Fruit fly (Drosophila melanogaster): ENCODE results near the gene side-II.

The side-II gene

DNA sequence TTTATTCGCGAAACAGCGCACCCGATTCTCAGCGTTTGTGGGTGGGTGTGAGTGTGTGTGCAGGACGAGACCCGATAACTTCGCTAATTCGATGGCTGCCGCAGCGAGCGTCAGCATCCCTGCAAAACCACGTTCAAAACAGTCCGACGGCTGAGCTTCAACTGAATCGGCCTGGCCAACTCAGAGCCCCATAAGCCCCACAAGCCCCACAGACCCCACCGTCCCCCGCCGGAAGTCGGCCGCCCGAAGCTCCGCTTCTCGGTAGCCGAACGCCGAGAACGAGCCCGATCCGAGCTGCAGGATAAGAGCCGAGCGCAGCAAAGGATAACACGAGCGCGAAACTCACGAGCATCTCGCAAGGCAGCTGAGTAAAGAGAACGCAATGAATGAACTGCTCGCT lies at the start of gene side-II:
Gene side-II, minus strand, starts transcription at position 168 of the 400 bp plus-strand sequence.
- peak; percentile 5 for TF ChIP-seq CG6765 (GFP tag; optimal IDR thresholded peaks at IDR 0.05)
- peak; percentile 62; the same call in 1 of the 2 replicates for TF ChIP-seq CG32532 (GFP tag; IDR thresholded peaks at IDR 0.05)
- TF ChIP-seq Nf-YC (tag; optimal IDR thresholded peaks at IDR 0.05): peak; percentile 28
- TF ChIP-seq crp (GFP tag; optimal IDR thresholded peaks at IDR 0.05): no peak
- TF ChIP-seq crol (GFP tag; IDR thresholded peaks at IDR 0.05): peak; percentile 81
- peak; percentile 24; the same call in 1 of the 2 replicates for TF ChIP-seq Bgb (GFP tag; IDR thresholded peaks at IDR 0.05; ENCODE audit: partially characterized antibody)
- peak; percentile 22 for TF ChIP-seq Hmr (GFP tag; optimal IDR thresholded peaks at IDR 0.05)
- TF ChIP-seq Deaf1 (tag; optimal IDR thresholded peaks at IDR 0.05): peak; percentile 99
- TF ChIP-seq Chrac-16 (GFP tag; optimal IDR thresholded peaks at IDR 0.05): no peak
- no peak for TF ChIP-seq Tbp (GFP tag; optimal IDR thresholded peaks at IDR 0.05)
- no peak for TF ChIP-seq mld (GFP tag; IDR thresholded peaks at IDR 0.05; ENCODE audit: partially characterized antibody)
- peak; percentile 49 for TF ChIP-seq CG13894 (tag; optimal IDR thresholded peaks at IDR 0.05)
- no peak for TF ChIP-seq Oli (tag; optimal IDR thresholded peaks at IDR 0.05)
- 0 out of 3 replicates have a peak, but pooled peaks have one; percentile 19 for TF ChIP-seq knrl (GFP tag; IDR thresholded peaks at IDR 0.05; ENCODE audit: partially characterized antibody)
- no peak for TF ChIP-seq fd64A (GFP tag; optimal IDR thresholded peaks at IDR 0.05)
- TF ChIP-seq CG6813 (GFP tag; optimal IDR thresholded peaks at IDR 0.05): no peak
- no peak for TF ChIP-seq klu (GFP tag; IDR thresholded peaks at IDR 0.05)
- TF ChIP-seq Jarid2 (GFP tag; optimal IDR thresholded peaks at IDR 0.05): peak; percentile 38
- no peak for TF ChIP-seq Oaz (GFP tag; IDR thresholded peaks at IDR 0.05)
- no peak for TF ChIP-seq CG8290 (GFP tag; optimal IDR thresholded peaks at IDR 0.05)
- TF ChIP-seq CG8290 (tag; optimal IDR thresholded peaks at IDR 0.05): peak in 1 of 2 experiments; percentile 20
- no peak for TF ChIP-seq ac (GFP tag; optimal IDR thresholded peaks at IDR 0.05)
- no peak for TF ChIP-seq BtbVII (GFP tag; optimal IDR thresholded peaks at IDR 0.05)
- TF ChIP-seq ranshi (GFP tag; IDR thresholded peaks at IDR 0.05): peak; percentile 28; the same call in 1 of the 2 replicates
- TF ChIP-seq Dref (GFP tag; IDR thresholded peaks at IDR 0.05): 0 out of 2 replicates have a peak, but pooled peaks have one; percentile 24
- peak; percentile 52 for TF ChIP-seq abd-A (tag; optimal IDR thresholded peaks at IDR 0.05)
- no peak for TF ChIP-seq otp (GFP tag; IDR thresholded peaks at IDR 0.05)
- no peak for TF ChIP-seq ftz-f1 (GFP tag; optimal IDR thresholded peaks at IDR 0.05)
- 0 out of 2 replicates have a peak, but pooled peaks have one; percentile 28 for TF ChIP-seq chm (GFP tag; IDR thresholded peaks at IDR 0.05)

DNA sequence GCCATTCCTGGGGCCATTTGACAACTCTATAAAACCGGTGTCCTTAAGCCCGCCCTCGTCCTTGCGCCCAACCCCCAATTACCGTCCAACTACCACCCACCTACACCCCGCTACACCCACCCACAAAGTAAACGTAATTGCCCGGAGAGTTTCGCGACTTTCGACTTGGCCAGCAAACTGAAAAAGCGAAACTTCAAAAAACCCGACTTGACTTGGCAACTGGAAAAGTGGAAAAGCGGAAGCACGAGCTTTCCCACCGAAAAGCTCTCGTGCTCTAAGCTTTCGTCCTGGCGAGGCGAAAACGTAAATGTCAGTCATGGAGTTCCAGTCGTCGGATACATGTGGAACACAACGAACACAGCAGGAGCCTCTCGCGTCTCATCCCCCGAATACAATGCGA lies 43.9 kb upstream of the side-II start, which contains the start of gene GABA-B-R1:
Gene GABA-B-R1, plus strand, starts transcription at position 301 of the 400 bp plus-strand sequence.
- TF ChIP-seq CG4328 (GFP tag; optimal IDR thresholded peaks at IDR 0.05) (no peak), nmo (GFP tag; optimal IDR thresholded peaks at IDR 0.05) (no peak), CG13775 (GFP tag; optimal IDR thresholded peaks at IDR 0.05) (no peak), CG34376 (GFP tag; optimal IDR thresholded peaks at IDR 0.05) (no peak), Med (GFP tag) (no peak), Hmr (GFP tag; optimal IDR thresholded peaks at IDR 0.05) (peak; percentile 12), CG8478 (optimal IDR thresholded peaks at IDR 0.05) (no peak), Deaf1 (tag; optimal IDR thresholded peaks at IDR 0.05) (peak; percentile 65), disco-r (GFP tag; optimal IDR thresholded peaks at IDR 0.05) (no peak), CG13894 (tag; optimal IDR thresholded peaks at IDR 0.05) (peak; percentile 3), dimm (GFP tag; IDR thresholded peaks at IDR 0.05) (no peak), CG4730 (GFP tag; IDR thresholded peaks at IDR 0.05) (no peak), pum (GFP tag; optimal IDR thresholded peaks at IDR 0.05) (no peak), ash1 (GFP tag; optimal IDR thresholded peaks at IDR 0.05) (no peak), al (GFP tag; IDR thresholded peaks at IDR 0.05) (no peak), Hr51 (GFP tag; optimal IDR thresholded peaks at IDR 0.05) (peak in 1 of 2 experiments; percentile 58), CG6254 (GFP tag; optimal IDR thresholded peaks at IDR 0.05) (no peak), CG32772 (GFP tag; IDR thresholded peaks at IDR 0.05) (no peak), CG12744 (GFP tag; optimal IDR thresholded peaks at IDR 0.05) (no peak), Nf-YB (GFP tag; optimal IDR thresholded peaks at IDR 0.05) (no peak), Rx (GFP tag; IDR thresholded peaks at IDR 0.05) (no peak), abd-A (tag; optimal IDR thresholded peaks at IDR 0.05) (peak; percentile 66), Dll (GFP tag; IDR thresholded peaks at IDR 0.05; ENCODE audit: partially characterized antibody) (no peak), hb (GFP tag; IDR thresholded peaks at IDR 0.05; ENCODE audit: partially characterized antibody) (no peak), pho (GFP tag; optimal IDR thresholded peaks at IDR 0.05) (no peak), Hey (tag; optimal IDR thresholded peaks at IDR 0.05) (no peak)

Data from whole organism, embryonic.